Fruit fly (Drosophila melanogaster) whole organism, embryonic: ENCODE measurements around the gene CG14234.

Experiments used
- B-H2 ChIP-seq: fragments of 200-800 bp; sonication (Bioruptor generic); optimal IDR thresholded peaks from 2 replicates; lab custom pipeline; 2018; ENCODE audit warnings: missing biosample characterization, mild to moderate bottlenecking, missing genetic modification characterization
- CG10209 ChIP-seq: fragments of 200-800 bp; sonication (Bioruptor generic); optimal IDR thresholded peaks from 3 replicates; lab custom pipeline; 2017; ENCODE audit warnings: missing biosample characterization, mild to moderate bottlenecking, missing genetic modification characterization, missing genetic modification reagents
- CG10565 ChIP-seq: fragments of 200-800 bp; sonication (Bioruptor generic); optimal IDR thresholded peaks from 3 replicates; lab custom pipeline; 2016; ENCODE audit warnings: missing biosample characterization, mild to moderate bottlenecking, missing genetic modification characterization
- CG1233 ChIP-seq: fragments of 200-800 bp; sonication (Bioruptor generic); optimal IDR thresholded peaks from 4 replicates; lab custom pipeline; 2018; ENCODE audit warnings: missing biosample characterization, mild to moderate bottlenecking, missing genetic modification characterization
- CG14667 ChIP-seq: fragments of 200-800 bp; sonication (Bioruptor generic); IDR thresholded peaks from 2 replicates; pipeline ENCODE4 v1.3.6; 2022; ENCODE audit warnings: missing biosample characterization, missing genetic modification characterization
- CG15601 ChIP-seq: fragments of 200-800 bp; sonication (Bioruptor generic); optimal IDR thresholded peaks from 3 replicates; lab custom pipeline; 2019; ENCODE audit warnings: missing biosample characterization, mild to moderate bottlenecking, missing genetic modification characterization, moderate library complexity
- CG1602 ChIP-seq: fragments of 200-800 bp; sonication (Bioruptor generic); optimal IDR thresholded peaks from 3 replicates; lab custom pipeline; 2016; ENCODE audit warnings: missing biosample characterization, missing genetic modification characterization
- CG16779 ChIP-seq: fragments of 200-800 bp; sonication (Bioruptor generic); IDR thresholded peaks from 2 replicates; pipeline ENCODE4 v1.3.6; 2022; ENCODE audit warnings: missing biosample characterization, missing genetic modification characterization
- CG17385 ChIP-seq: fragments of 200-800 bp; sonication (Bioruptor generic); optimal IDR thresholded peaks from 3 replicates; lab custom pipeline; 2018; ENCODE audit warnings: missing biosample characterization, mild to moderate bottlenecking, missing genetic modification characterization
- CG17829 ChIP-seq: fragments of 200-800 bp; optimal IDR thresholded peaks from 2 replicates; lab custom pipeline; 2019; ENCODE audit warnings: missing biosample characterization, mild to moderate bottlenecking, missing genetic modification characterization, moderate library complexity
- CG1832 ChIP-seq: fragments of 200-800 bp; sonication (Bioruptor generic); optimal IDR thresholded peaks from 2 replicates; lab custom pipeline; 2017; ENCODE audit warnings: missing biosample characterization, mild to moderate bottlenecking, missing genetic modification characterization, inconsistent platforms
- CG18764 ChIP-seq: fragments of 200-800 bp; sonication (Bioruptor generic); optimal IDR thresholded peaks from 3 replicates; lab custom pipeline; 2016; ENCODE audit warnings: missing biosample characterization, missing genetic modification characterization
- CG2712 ChIP-seq: fragments of 200-800 bp; optimal IDR thresholded peaks from 3 replicates; lab custom pipeline; 2019; ENCODE audit warnings: missing biosample characterization, mild to moderate bottlenecking, missing genetic modification characterization, moderate library complexity
- CG33557 ChIP-seq: fragments of 200-800 bp; sonication (Bioruptor generic); optimal IDR thresholded peaks from 2 replicates; lab custom pipeline; 2019; ENCODE audit warnings: missing biosample characterization, mild to moderate bottlenecking, missing genetic modification characterization, moderate library complexity
- CG43689 ChIP-seq: fragments of 200-800 bp; sonication (Bioruptor generic); IDR thresholded peaks from 2 replicates; pipeline ENCODE4 v1.3.6; 2022; ENCODE audit warnings: missing biosample characterization, missing genetic modification characterization
- CG4820 ChIP-seq: fragments of 200-800 bp; sonication (Bioruptor generic); optimal IDR thresholded peaks from 3 replicates; lab custom pipeline; 2016; ENCODE audit warnings: missing biosample characterization, missing genetic modification characterization
- CG5180 ChIP-seq: fragments of 200-800 bp; sonication (Bioruptor generic); optimal IDR thresholded peaks from 3 replicates; lab custom pipeline; 2017; ENCODE audit warnings: missing biosample characterization, missing genetic modification characterization, mild to moderate bottlenecking, moderate library complexity, missing genetic modification reagents
- CG6175 ChIP-seq: fragments of 200-800 bp; sonication (Bioruptor generic); IDR thresholded peaks from 3 replicates; pipeline ENCODE4 v1.3.6; 2022; ENCODE audit warnings: missing biosample characterization, missing genetic modification characterization
- CG7786 ChIP-seq: fragments of 200-800 bp; sonication (Bioruptor generic); optimal IDR thresholded peaks from 2 replicates; lab custom pipeline; 2016; ENCODE audit warnings: missing biosample characterization, missing genetic modification characterization
- CG8089 ChIP-seq: fragments of 200-800 bp; sonication (Bioruptor generic); optimal IDR thresholded peaks from 3 replicates; lab custom pipeline; 2016; ENCODE audit warnings: missing biosample characterization, missing genetic modification characterization
- Dek ChIP-seq: fragments of 200-800 bp; sonication (Bioruptor generic); optimal IDR thresholded peaks from 3 replicates; lab custom pipeline; 2019; ENCODE audit warnings: missing biosample characterization, mild to moderate bottlenecking, missing genetic modification characterization, moderate library complexity
- Dip2 ChIP-seq: fragments of 200-800 bp; sonication (Bioruptor generic); IDR thresholded peaks from 2 replicates; pipeline ENCODE4 v1.3.6; 2022; ENCODE audit warnings: missing biosample characterization, missing genetic modification characterization
- Doc2 ChIP-seq: fragments of 200-800 bp; sonication (Bioruptor generic); IDR thresholded peaks from 2 replicates; pipeline ENCODE4 v1.3.6; 2022; ENCODE audit warnings: missing biosample characterization, missing genetic modification characterization
- Ets65A ChIP-seq: fragments of 200-800 bp; sonication (Bioruptor generic); peaks from one replicate; lab custom pipeline; 2016; ENCODE audit warnings: missing biosample characterization, missing genetic modification characterization
- Hsf ChIP-seq: fragments of 200-800 bp; sonication (Bioruptor generic); optimal IDR thresholded peaks from 3 replicates; lab custom pipeline; 2016; ENCODE audit warnings: missing biosample characterization, missing genetic modification characterization
- Nf-YC ChIP-seq: fragments of 200-800 bp; optimal IDR thresholded peaks from 3 replicates; lab custom pipeline; 2019; ENCODE audit warnings: missing biosample characterization, mild to moderate bottlenecking, missing genetic modification characterization, moderate library complexity
- Oli ChIP-seq: fragments of 200-800 bp; sonication (Bioruptor generic); optimal IDR thresholded peaks from 2 replicates; lab custom pipeline; 2018; ENCODE audit warnings: missing biosample characterization, mild to moderate bottlenecking, missing genetic modification characterization, moderate library complexity
- Optix ChIP-seq: fragments of 200-800 bp; sonication (Bioruptor generic); IDR thresholded peaks from 3 replicates; pipeline ENCODE4 v1.3.6; 2022; ENCODE audit warnings: missing biosample characterization, missing genetic modification characterization
- Sox100B ChIP-seq: fragments of 200-800 bp; sonication (Bioruptor generic); optimal IDR thresholded peaks from 3 replicates; lab custom pipeline; 2018; ENCODE audit warnings: missing biosample characterization, mild to moderate bottlenecking, missing genetic modification characterization
- cad ChIP-seq: fragments of >200 bp; optimal IDR thresholded peaks from 2 replicates; lab custom pipeline; 2017; ENCODE audit warnings: missing biosample characterization, missing genetic modification characterization
- cas ChIP-seq: fragments of 200-800 bp; sonication (Bioruptor generic); IDR thresholded peaks from 2 replicates; pipeline ENCODE4 v1.3.6; 2022; ENCODE audit warnings: missing biosample characterization, missing genetic modification characterization
- chinmo ChIP-seq: fragments of 200-800 bp; sonication (Bioruptor generic); IDR thresholded peaks from 4 replicates; pipeline ENCODE4 v1.3.6; 2022; ENCODE audit warnings: missing biosample characterization, missing genetic modification characterization; ENCODE audit not compliant: partially characterized antibody
- dimm ChIP-seq: fragments of 200-800 bp; sonication (Bioruptor generic); IDR thresholded peaks from 2 replicates; pipeline ENCODE4 v1.3.6; 2022; ENCODE audit warnings: missing biosample characterization, missing genetic modification characterization
- emc ChIP-seq: fragments of 200-800 bp; sonication (Bioruptor generic); optimal IDR thresholded peaks from 2 replicates; lab custom pipeline; 2016; ENCODE audit warnings: missing biosample characterization, missing genetic modification characterization
- fd96Cb ChIP-seq: fragments of 200-800 bp; sonication (Bioruptor generic); optimal IDR thresholded peaks from 2 replicates; lab custom pipeline; 2018; ENCODE audit warnings: missing biosample characterization, mild to moderate bottlenecking, missing genetic modification characterization, moderate library complexity
- gt ChIP-seq: fragments of 200-800 bp; sonication (Bioruptor generic); IDR thresholded peaks from 2 replicates; pipeline ENCODE4 v1.3.6; 2022; ENCODE audit warnings: missing biosample characterization, missing genetic modification characterization
- inv ChIP-seq: fragments of 200-800 bp; sonication (Bioruptor generic); IDR thresholded peaks from 2 replicates; pipeline ENCODE4 v1.3.6; 2022; ENCODE audit warnings: missing biosample characterization, missing genetic modification characterization; ENCODE audit not compliant: partially characterized antibody
- lbe ChIP-seq: fragments of 200-800 bp; sonication (Bioruptor generic); optimal IDR thresholded peaks from 2 replicates; lab custom pipeline; 2016; ENCODE audit warnings: missing biosample characterization, mild to moderate bottlenecking, missing genetic modification characterization
- onecut ChIP-seq: fragments of 200-800 bp; sonication (Bioruptor generic); IDR thresholded peaks from 2 replicates; pipeline ENCODE4 v1.3.6; 2022; ENCODE audit warnings: missing biosample characterization, missing genetic modification characterization
- pfk ChIP-seq: fragments of 200-800 bp; sonication (Bioruptor generic); optimal IDR thresholded peaks from 2 replicates; lab custom pipeline; 2018; ENCODE audit warnings: missing biosample characterization, mild to moderate bottlenecking, missing genetic modification characterization, moderate library complexity
- pzg ChIP-seq: fragments of 200-800 bp; sonication (Bioruptor generic); optimal IDR thresholded peaks from 3 replicates; lab custom pipeline; 2018; ENCODE audit warnings: missing biosample characterization, mild to moderate bottlenecking, missing genetic modification characterization, moderate library complexity
- sc ChIP-seq, 3 experiments: fragments of >200 bp in 2 of 3; fragments of 200-800 bp in 1 of 3; sonication (Bioruptor generic) in 1 of 3; optimal IDR thresholded peaks; 2 replicates in 2 of 3; 3 replicates in 1 of 3; lab custom pipeline; 2017; ENCODE audit warnings: mild to moderate bottlenecking in 1 of 3, missing biosample characterization in 1 of 3, missing genetic modification characterization in 1 of 3, missing genetic modification reagents in 1 of 3
- seq ChIP-seq: fragments of 200-800 bp; sonication (Bioruptor generic); IDR thresholded peaks from 2 replicates; pipeline ENCODE4 v1.3.6; 2022; ENCODE audit warnings: missing biosample characterization, missing genetic modification characterization
- sisA ChIP-seq: fragments of 200-800 bp; sonication (Bioruptor generic); IDR thresholded peaks from 2 replicates; pipeline ENCODE4 v1.3.6; 2022; ENCODE audit warnings: missing biosample characterization, missing genetic modification characterization
- so ChIP-seq: fragments of 200-800 bp; sonication (Bioruptor generic); IDR thresholded peaks from 3 replicates; pipeline ENCODE4 v1.3.6; 2022; ENCODE audit warnings: missing biosample characterization, missing genetic modification characterization
- stc ChIP-seq: fragments of 200-800 bp; sonication (Bioruptor generic); IDR thresholded peaks from 2 replicates; pipeline ENCODE4 v1.3.6; 2022; ENCODE audit warnings: missing biosample characterization, missing genetic modification characterization
- tx ChIP-seq: fragments of 200-800 bp; sonication (Bioruptor generic); optimal IDR thresholded peaks from 2 replicates; lab custom pipeline; 2016; ENCODE audit warnings: missing biosample characterization, missing genetic modification characterization
- wdn ChIP-seq: fragments of 200-800 bp; sonication (Bioruptor generic); IDR thresholded peaks from 2 replicates; pipeline ENCODE4 v1.3.6; 2022; ENCODE audit warnings: missing biosample characterization, missing genetic modification characterization
- z ChIP-seq: fragments of 200-800 bp; sonication (Bioruptor generic); IDR thresholded peaks from 3 replicates; pipeline ENCODE4 v1.3.6; 2022; ENCODE audit warnings: missing biosample characterization, missing genetic modification characterization
- zen2 ChIP-seq: fragments of 200-800 bp; sonication (Bioruptor generic); IDR thresholded peaks from 3 replicates; pipeline ENCODE4 v1.3.6; 2022; ENCODE audit warnings: missing biosample characterization, missing genetic modification characterization; ENCODE audit not compliant: partially characterized antibody
- zfh2 ChIP-seq: fragments of 200-800 bp; sonication (Bioruptor generic); optimal IDR thresholded peaks from 2 replicates; lab custom pipeline; 2016; ENCODE audit warnings: missing biosample characterization, missing genetic modification characterization

Gene CG14234

DNA sequence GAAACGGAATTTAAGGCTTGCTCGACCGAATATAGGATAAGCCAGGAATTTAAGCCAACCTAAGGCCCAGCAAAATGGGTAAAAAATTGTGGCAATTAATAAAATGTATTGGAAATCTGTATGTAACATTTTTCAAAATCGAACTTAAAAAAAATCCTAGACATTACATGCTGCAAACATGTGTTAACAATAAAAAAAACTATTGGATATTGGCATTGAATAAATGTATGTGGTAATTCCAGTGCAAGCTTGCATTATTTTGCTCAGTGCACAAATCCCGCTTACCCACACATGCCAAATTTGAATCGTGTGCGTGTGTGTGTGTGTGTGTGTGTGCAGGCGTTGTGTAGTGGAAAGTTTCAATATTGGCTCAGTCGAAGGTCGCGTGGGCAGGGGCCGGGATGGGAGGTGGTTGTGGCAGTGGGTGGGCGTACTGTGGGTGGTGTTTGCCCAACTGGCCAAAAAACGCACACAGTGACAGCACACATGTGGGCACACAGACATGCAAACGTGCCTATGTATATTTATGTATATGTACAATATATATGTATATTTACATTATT is 28.2 kb downstream of the CG14234 start (continued):
- TF ChIP-seq CG6175 (GFP tag; lab: Robert Waterston, UW) (no peak), Doc2 (GFP tag; lab: Robert Waterston, UW) (no peak), CG10209 (GFP tag; lab: Kevin White, UChicago) (peak; percentile 41), CG33557 (GFP tag; lab: Kevin White, UChicago) (no peak), Oli (no peak), sc (optimal IDR thresholded peaks at IDR 0.05; lab: Kevin White, UChicago) (no peak), sc (GFP tag; optimal IDR thresholded peaks at IDR 0.05; lab: Kevin White, UChicago) (no peak), emc (GFP tag; lab: Kevin White, UChicago) (no peak), CG8089 (no peak), CG10565 (GFP tag; lab: Kevin White, UChicago) (no peak), zen2 (no peak), CG2712 (peak; percentile 6), wdn (GFP tag; lab: Robert Waterston, UW) (no peak), lbe (GFP tag; lab: Kevin White, UChicago) (no peak), Nf-YC (tag; lab: Kevin White, UChicago) (no peak), CG1602 (GFP tag; lab: Kevin White, UChicago) (no peak), dimm (GFP tag; lab: Robert Waterston, UW) (no peak), Sox100B (GFP tag; lab: Kevin White, UChicago) (no peak), CG4820 (no peak), CG17385 (GFP tag; lab: Kevin White, UChicago) (peak; percentile 13), CG1832 (GFP tag; lab: Kevin White, UChicago) (no peak), Ets65A (GFP tag; lab: Kevin White, UChicago) (peak; percentile 58), cas (no peak), CG17829 (tag; lab: Kevin White, UChicago) (peak; percentile 7), z (GFP tag; lab: Robert Waterston, UW) (no peak), inv (GFP tag; lab: Robert Waterston, UW) (no peak), B-H2 (GFP tag; lab: Kevin White, UChicago) (no peak), CG16779 (GFP tag; lab: Robert Waterston, UW) (no peak), CG14667 (GFP tag; lab: Robert Waterston, UW) (no peak), cad (no peak), gt (GFP tag; lab: Robert Waterston, UW) (no peak), zfh2 (GFP tag; lab: Kevin White, UChicago) (no peak), chinmo (GFP tag; lab: Robert Waterston, UW) (no peak), Dek (tag; lab: Kevin White, UChicago) (no peak), fd96Cb (tag; lab: Kevin White, UChicago) (no peak), Hsf (GFP tag; lab: Kevin White, UChicago) (peak; percentile 19), CG1233 (GFP tag; lab: Kevin White, UChicago) (no peak), CG18764 (no peak), stc (no peak), tx (GFP tag; lab: Kevin White, UChicago) (no peak), CG5180 (GFP tag; lab: Kevin White, UChicago) (no peak), Optix (GFP tag; lab: Robert Waterston, UW) (no peak), sisA (GFP tag; lab: Robert Waterston, UW) (peak; percentile 22; the same call in 1 of the 2 replicates), pfk (GFP tag; lab: Kevin White, UChicago) (no peak), CG15601 (no peak), CG7786 (GFP tag; lab: Kevin White, UChicago) (no peak), Dip2 (GFP tag; lab: Robert Waterston, UW) (no peak), so (GFP tag; lab: Robert Waterston, UW) (no peak), pzg (GFP tag; lab: Kevin White, UChicago) (no peak), CG43689 (no peak), seq (no peak), onecut (GFP tag; lab: Robert Waterston, UW) (no peak)
